Worm (Caenorhabditis elegans) whole organism, L4/young adult: ENCODE data around the gene H40L08.2.

Experiments used
- W03F9.2 ChIP-seq: fragments of 150-350 bp; optimal IDR thresholded peaks from 2 replicates; lab custom pipeline; 2014; ENCODE audit warnings: missing biosample characterization, missing genetic modification characterization
- him-1 ChIP-seq: sonication (generic microtip); optimal IDR thresholded peaks from 2 replicates; lab custom pipeline; 2016; ENCODE audit warnings: missing genotype, missing genetic modification reagents, missing genetic modification characterization, missing compliant biosample characterization

- TF ChIP-seq W03F9.2 (tag; lab: Kevin White, UChicago), result no peak
- no peak for TF ChIP-seq him-1 (tag; lab: Kevin White, UChicago)
Measured at ce11 chrX:15120545-15120944, 43.0 kb upstream of the H40L08.2 start.
